Fruit fly (Drosophila melanogaster): ENCODE results near the gene CG11147.

The CG11147 gene

DNA sequence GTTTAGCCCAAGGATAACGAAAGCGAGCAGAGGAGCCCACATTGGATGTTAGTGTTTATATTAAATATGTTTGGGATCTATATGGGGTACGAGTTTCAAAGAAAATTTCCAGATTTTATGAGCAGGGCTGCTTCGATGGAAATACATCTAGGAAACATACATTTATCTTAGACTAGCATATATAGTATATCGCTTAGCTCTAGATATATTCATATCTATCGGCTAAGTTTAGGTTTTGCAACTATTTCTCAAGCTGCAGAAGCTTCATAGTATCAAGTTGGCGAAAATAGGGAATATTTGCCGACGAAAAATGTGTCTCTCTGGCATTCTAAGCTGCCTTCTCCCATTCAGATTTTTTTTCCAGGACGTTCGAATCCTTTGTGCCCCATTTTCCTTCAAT lies 12.3 kb downstream of the CG11147 start, which contains the start of gene CG14006:
Gene CG14006, minus strand, starts transcription at position 101 of the 400 bp plus-strand sequence.
- TF ChIP-seq Pif1B (GFP tag; optimal IDR thresholded peaks at IDR 0.05): no peak
- no peak for TF ChIP-seq CG8159 (tag; optimal IDR thresholded peaks at IDR 0.05)
- TF ChIP-seq CG12605 (GFP tag; IDR thresholded peaks at IDR 0.05): no peak
- TF ChIP-seq CG34367 (tag; optimal IDR thresholded peaks at IDR 0.05): no peak
- TF ChIP-seq D1 (tag; optimal IDR thresholded peaks at IDR 0.05): no peak
- no peak for TF ChIP-seq Snoo (tag; optimal IDR thresholded peaks at IDR 0.05)
- TF ChIP-seq gl (tag; optimal IDR thresholded peaks at IDR 0.05): no peak
- TF ChIP-seq CG13204 (GFP tag; optimal IDR thresholded peaks at IDR 0.05): no peak
- TF ChIP-seq CG8301 (tag; optimal IDR thresholded peaks at IDR 0.05): no peak
- no peak for TF ChIP-seq Pif1A (GFP tag; optimal IDR thresholded peaks at IDR 0.05)
- no peak for TF ChIP-seq CG9948 (tag; optimal IDR thresholded peaks at IDR 0.05)
- no peak for TF ChIP-seq CG17806 (tag; optimal IDR thresholded peaks at IDR 0.05)
- TF ChIP-seq CG10348 (GFP tag; IDR thresholded peaks at IDR 0.05): no peak

DNA sequence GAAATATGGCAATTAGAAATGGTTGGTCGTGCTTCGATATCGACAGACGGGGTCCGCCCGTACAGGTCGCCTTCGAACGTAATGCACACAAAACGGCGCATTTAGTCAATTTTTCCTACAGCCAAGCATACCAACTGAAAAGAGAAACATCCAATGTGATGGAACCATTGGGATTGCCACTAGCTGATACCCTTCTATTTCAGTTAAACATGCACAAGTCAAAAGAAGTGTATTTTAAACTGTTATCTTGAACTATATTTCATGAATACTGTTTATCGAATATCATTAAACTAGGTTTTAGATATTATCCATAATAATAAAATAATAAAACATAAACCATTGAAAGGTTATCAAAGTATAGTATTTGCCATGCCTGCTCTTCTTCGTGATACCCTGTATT lies 15.0 kb downstream of the CG11147 start:
- TF ChIP-seq CG8301 (tag; optimal IDR thresholded peaks at IDR 0.05) (no peak), CG8159 (tag; optimal IDR thresholded peaks at IDR 0.05) (no peak), Ets98B (GFP tag; IDR thresholded peaks at IDR 0.05) (no peak), Pif1A (GFP tag; optimal IDR thresholded peaks at IDR 0.05) (no peak), rn (GFP tag; IDR thresholded peaks at IDR 0.05) (no peak), CG15710 (tag; optimal IDR thresholded peaks at IDR 0.05) (no peak), EcR (GFP tag; optimal IDR thresholded peaks at IDR 0.05) (no peak), Pif1B (GFP tag; optimal IDR thresholded peaks at IDR 0.05) (no peak), CG9948 (tag; optimal IDR thresholded peaks at IDR 0.05) (no peak), CG12605 (GFP tag; IDR thresholded peaks at IDR 0.05) (no peak), Snoo (tag; optimal IDR thresholded peaks at IDR 0.05) (no peak), CG34367 (tag; optimal IDR thresholded peaks at IDR 0.05) (no peak), D1 (tag; optimal IDR thresholded peaks at IDR 0.05) (no peak), CG32121 (GFP tag; IDR thresholded peaks at IDR 0.05) (no peak), CG4496 (GFP tag; IDR thresholded peaks at IDR 0.05) (no peak), fd96Ca (GFP tag; IDR thresholded peaks at IDR 0.05) (no peak)

DNA sequence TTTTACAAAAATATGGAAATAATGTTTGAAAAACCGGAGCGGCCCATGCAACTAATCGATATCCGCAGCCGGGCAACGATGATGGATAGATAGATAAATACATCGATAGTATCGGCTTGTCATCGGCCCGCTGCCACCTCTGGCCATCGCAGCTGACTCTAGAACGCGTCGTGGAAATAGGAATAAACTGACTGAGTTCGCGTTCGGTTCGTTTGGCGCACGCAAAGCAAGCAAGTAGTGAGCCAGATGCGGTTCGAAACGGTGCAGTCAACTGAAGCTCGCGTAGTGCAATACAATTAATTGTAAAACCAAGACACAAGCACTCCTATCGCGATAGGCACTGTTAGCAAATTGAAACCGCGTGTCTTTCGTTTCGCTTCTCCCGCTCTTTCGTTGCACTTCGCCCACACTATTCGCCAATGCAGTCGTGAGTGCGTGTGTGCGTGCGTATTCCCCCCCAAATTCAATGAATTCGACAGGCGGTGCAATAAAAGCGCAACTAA lies 16.5 kb downstream of the CG11147 start, which contains the start of gene CG11030:
Gene CG11030, plus strand, starts transcription at position 136 of the 503 bp plus-strand sequence.
- TF ChIP-seq Ets98B (GFP tag; IDR thresholded peaks at IDR 0.05): no peak; the same call in 1 of the 2 replicates
- no peak for TF ChIP-seq CG10348 (GFP tag; IDR thresholded peaks at IDR 0.05)
- TF ChIP-seq CG12605 (GFP tag; IDR thresholded peaks at IDR 0.05): peak; percentile 18; the same call in 1 of the 2 replicates
- TF ChIP-seq CG13204 (GFP tag; optimal IDR thresholded peaks at IDR 0.05): no peak
- no peak for TF ChIP-seq CG34367 (tag; optimal IDR thresholded peaks at IDR 0.05)

DNA sequence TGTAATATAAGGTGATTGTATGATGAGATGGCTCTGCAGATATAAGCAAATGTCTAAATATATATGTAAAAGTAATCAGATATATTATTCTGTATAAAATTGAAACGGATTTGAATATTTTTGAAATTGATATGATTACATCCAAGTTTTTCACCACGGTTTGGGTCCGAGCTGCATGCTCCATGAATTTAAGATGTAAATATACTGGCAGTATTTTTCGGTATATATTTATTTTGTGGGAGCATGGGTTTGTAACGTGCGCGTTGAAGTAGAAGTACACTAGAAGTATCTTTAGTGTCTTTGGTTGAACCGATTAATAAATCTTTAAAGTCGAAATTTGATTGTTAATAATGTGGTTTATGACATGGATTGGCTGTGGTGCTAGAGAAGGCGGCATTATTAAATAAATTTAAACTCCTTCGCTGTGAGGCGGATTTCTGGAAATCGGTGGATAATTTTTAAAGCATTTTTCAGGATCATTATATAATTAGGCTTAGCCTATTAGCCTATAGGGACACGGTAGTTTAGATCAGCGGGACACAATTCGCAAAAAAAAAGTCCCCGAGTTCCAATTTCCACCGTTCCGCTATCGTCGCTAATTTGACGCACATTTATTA lies 17.1 kb downstream of the CG11147 start:
- TF ChIP-seq CG4496 (GFP tag; IDR thresholded peaks at IDR 0.05): peak; percentile 56; the same call in 2 of the 3 replicates
- no peak for TF ChIP-seq CG13204 (GFP tag; optimal IDR thresholded peaks at IDR 0.05)

DNA sequence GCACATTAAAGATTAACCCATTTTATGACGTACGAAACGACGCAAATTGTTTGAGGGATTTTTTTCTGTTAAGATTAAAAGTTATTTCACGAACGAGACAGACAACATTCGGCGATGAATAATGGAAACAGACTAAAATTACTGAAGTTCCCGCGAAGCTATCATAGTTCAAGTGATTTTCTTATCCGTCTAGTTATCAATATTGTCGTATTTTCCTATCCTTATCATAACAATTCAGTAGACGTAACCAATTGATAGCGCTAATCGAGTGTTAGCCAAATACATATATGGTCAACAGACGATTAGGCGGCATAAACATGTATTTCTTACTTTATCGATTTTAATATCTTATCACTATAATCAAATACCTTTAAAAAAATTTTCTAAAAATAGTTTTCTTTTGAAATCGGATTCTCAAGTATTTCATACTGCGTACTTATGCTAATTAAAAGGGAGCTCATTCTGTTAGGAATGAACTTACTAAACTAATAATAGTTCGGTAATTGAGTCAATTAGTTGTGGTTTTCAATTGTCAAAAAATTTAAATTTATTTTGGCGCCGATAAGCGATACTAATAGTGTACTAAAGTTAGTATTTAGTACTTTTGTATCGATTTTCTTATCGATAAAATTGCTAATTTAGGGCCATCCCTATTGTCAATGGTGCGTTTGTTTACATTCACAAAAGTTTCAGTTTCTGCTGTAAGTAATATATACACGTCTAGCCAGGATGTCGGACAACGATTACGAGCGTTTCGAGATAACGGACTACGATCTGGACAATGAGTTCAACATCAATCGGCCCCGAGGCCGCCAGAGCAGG lies 20.4 kb downstream of the CG11147 start, which contains the start of the genes CG11149 and sip1:
Gene CG11149, minus strand, starts transcription at position 493 of the 822 bp plus-strand sequence.
Gene sip1, plus strand, starts transcription at position 645 of the 822 bp plus-strand sequence.
- TF ChIP-seq CG17806 (tag; optimal IDR thresholded peaks at IDR 0.05): no peak
- TF ChIP-seq CG15710 (tag; optimal IDR thresholded peaks at IDR 0.05): no peak
- no peak for TF ChIP-seq CG12605 (GFP tag; IDR thresholded peaks at IDR 0.05)
- TF ChIP-seq D1 (tag; optimal IDR thresholded peaks at IDR 0.05): no peak
- TF ChIP-seq CG34367 (tag; optimal IDR thresholded peaks at IDR 0.05): no peak
- no peak for TF ChIP-seq EcR (GFP tag; optimal IDR thresholded peaks at IDR 0.05)

DNA sequence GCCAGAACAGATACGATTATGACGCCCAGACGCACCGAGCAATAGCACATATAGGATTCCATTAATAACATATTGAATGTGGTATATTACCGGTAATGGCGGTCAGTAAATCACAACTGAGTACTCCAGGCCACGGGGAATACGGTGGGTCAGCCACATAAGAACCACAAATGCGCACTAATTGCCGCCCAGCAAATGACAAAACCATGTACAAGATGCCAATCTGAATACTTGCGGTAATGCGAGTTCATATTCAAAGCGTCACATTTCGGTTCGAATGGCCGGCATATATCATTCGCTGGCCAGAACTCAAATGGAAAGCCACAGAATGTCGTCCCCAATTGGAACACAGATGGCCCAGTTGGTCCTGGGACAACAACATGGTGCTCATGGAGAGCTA lies 24.5 kb downstream of the CG11147 start, which contains the start of the genes CG14007 and CG34011:
Gene CG14007, minus strand, starts transcription at position 101 of the 400 bp plus-strand sequence.
Gene CG34011, plus strand, starts transcription at position 122 of the 400 bp plus-strand sequence.
- no peak for TF ChIP-seq CG34367 (tag; optimal IDR thresholded peaks at IDR 0.05)
- TF ChIP-seq Pif1A (GFP tag; optimal IDR thresholded peaks at IDR 0.05): no peak
- TF ChIP-seq fd96Ca (GFP tag; IDR thresholded peaks at IDR 0.05): no peak
- no peak for TF ChIP-seq CG14655 (GFP tag; optimal IDR thresholded peaks at IDR 0.05)
- TF ChIP-seq CG4496 (GFP tag; IDR thresholded peaks at IDR 0.05): no peak
- no peak for TF ChIP-seq CG13204 (GFP tag; optimal IDR thresholded peaks at IDR 0.05)
- no peak for TF ChIP-seq D1 (tag; optimal IDR thresholded peaks at IDR 0.05)
- TF ChIP-seq Snoo (tag; optimal IDR thresholded peaks at IDR 0.05): no peak
- no peak for TF ChIP-seq CG10348 (GFP tag; IDR thresholded peaks at IDR 0.05)
- no peak for TF ChIP-seq CG12605 (GFP tag; IDR thresholded peaks at IDR 0.05)
- no peak for TF ChIP-seq Ets98B (GFP tag; IDR thresholded peaks at IDR 0.05)
- no peak for TF ChIP-seq Pif1B (GFP tag; optimal IDR thresholded peaks at IDR 0.05)
- TF ChIP-seq rn (GFP tag; IDR thresholded peaks at IDR 0.05): no peak
- no peak for TF ChIP-seq gl (tag; optimal IDR thresholded peaks at IDR 0.05)
- TF ChIP-seq CG8159 (tag; optimal IDR thresholded peaks at IDR 0.05): no peak
- TF ChIP-seq CG8301 (tag; optimal IDR thresholded peaks at IDR 0.05): no peak
